Worm (Caenorhabditis elegans): Measurements from ENCODE around the gene Y71H2B.4.

The Y71H2B.4 gene

ce11 chrIII:2628690-2629089, 9.9 kb downstream of the Y71H2B.4 start, which contains the start of gene acbp-8:
acbp-8 (plus strand) TSS chrIII:2629013.
- TF ChIP-seq nhr-28 (tag; optimal IDR thresholded peaks at IDR 0.05): peak; percentile 3
- no peak for TF ChIP-seq hlh-11 (tag; optimal IDR thresholded peaks at IDR 0.05)

DNA sequence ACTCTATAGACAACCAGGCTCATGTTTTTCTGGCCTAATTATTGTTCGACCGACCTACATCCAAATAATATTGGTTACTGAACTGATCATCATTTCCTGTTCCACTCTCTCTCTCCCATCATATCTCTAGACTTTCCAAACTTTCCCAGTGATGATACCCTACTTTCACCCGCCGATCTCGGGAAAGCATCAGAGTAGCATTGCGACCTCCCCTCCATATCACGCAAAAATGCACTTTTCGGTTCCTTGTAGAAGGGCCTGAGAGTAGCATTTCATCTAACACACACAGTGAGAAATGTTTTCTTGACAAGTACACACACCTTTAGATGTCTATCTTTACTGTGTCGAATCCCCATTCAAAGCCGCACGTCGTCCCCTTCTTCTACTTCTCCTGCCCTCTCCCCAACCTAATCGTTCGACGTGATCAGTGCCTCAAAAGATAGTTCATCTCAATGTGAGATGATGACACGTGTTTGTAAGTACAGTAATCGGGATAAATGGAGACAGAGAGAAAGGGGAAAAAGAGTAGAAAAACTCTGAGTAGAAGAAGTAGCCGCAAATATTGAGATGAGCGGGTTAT, 14.1 kb downstream of the Y71H2B.4 start:
- TF ChIP-seq aly-2 (tag; optimal IDR thresholded peaks at IDR 0.05): no peak
- TF ChIP-seq lsy-2 (tag; optimal IDR thresholded peaks at IDR 0.05): peak in 1 of 2 experiments; percentile 30
- TF ChIP-seq attf-4 (tag; optimal IDR thresholded peaks at IDR 0.05): no peak
- TF ChIP-seq unc-62 (GFP tag; optimal IDR thresholded peaks at IDR 0.05 in 1 of 2): peak in 1 of 2 experiments; percentile 9
- TF ChIP-seq unc-62 (tag; optimal IDR thresholded peaks at IDR 0.05): no peak
- peak; percentile 2 for TF ChIP-seq nhr-28 (tag; optimal IDR thresholded peaks at IDR 0.05)

- TF ChIP-seq pqm-1 (tag; optimal IDR thresholded peaks at IDR 0.05) (no peak), lin-15B (tag; optimal IDR thresholded peaks at IDR 0.05) (no peak), nhr-42 (GFP tag; IDR thresholded peaks at IDR 0.05) (no peak), nhr-76 (tag; optimal IDR thresholded peaks at IDR 0.05) (no peak), mxl-3 (GFP tag; optimal IDR thresholded peaks at IDR 0.05) (no peak), snpc-1.2 (GFP tag; IDR thresholded peaks at IDR 0.05) (no peak), zfp-3 (GFP tag; conservative IDR thresholded peaks at IDR 0.05) (no peak), hlh-30 (tag; optimal IDR thresholded peaks at IDR 0.05; ENCODE audit: insufficient read depth) (no peak), egl-27 (tag; optimal IDR thresholded peaks at IDR 0.05) (no peak), hif-1 (tag; optimal IDR thresholded peaks at IDR 0.05) (no peak), Y75B8A.6 (GFP tag; IDR thresholded peaks at IDR 0.05) (no peak), ceh-44 (GFP tag; IDR thresholded peaks at IDR 0.05) (no peak), nhr-11 (tag; optimal IDR thresholded peaks at IDR 0.05) (no peak), hlh-11 (tag; optimal IDR thresholded peaks at IDR 0.05) (no peak), unc-62 (GFP tag; optimal IDR thresholded peaks at IDR 0.05 in 1 of 2) (no peak), unc-62 (tag; optimal IDR thresholded peaks at IDR 0.05) (no peak), tra-1 (GFP tag; IDR thresholded peaks at IDR 0.05) (no peak)
These were observed 15.8 kb downstream of the Y71H2B.4 start for ce11 chrIII:2634577-2634976.

DNA sequence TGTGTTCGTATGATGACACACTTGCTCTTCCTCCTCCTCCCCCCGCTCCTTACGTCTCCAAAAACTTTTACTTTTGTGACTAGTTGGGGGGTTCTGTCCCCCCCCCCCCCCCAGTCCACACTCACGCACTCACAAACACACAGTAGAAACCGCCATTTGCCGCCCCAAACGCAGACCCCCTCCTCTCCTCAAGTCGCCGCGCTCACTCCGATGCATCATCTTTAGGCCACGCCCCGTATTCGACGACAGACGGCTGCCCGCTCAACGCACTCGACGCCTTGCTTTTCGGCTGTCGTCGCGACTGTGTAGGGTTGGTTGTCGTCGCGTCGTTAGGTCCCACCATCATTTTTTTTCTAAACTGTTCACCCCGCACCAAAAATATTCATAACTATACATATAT, 17.4 kb downstream of the Y71H2B.4 start, which contains the start of gene zmp-2:
Gene zmp-2, plus strand, starts transcription at position 247 of the 400 bp plus-strand sequence.
- TF ChIP-seq set-16 (GFP tag; IDR thresholded peaks at IDR 0.05) (peak; percentile 86), F10B5.3 (tag; optimal IDR thresholded peaks at IDR 0.05) (no peak), duxl-1 (tag; optimal IDR thresholded peaks at IDR 0.05; ENCODE audit: poor library complexity) (no peak), hlh-11 (tag; optimal IDR thresholded peaks at IDR 0.05) (peak; percentile 4), ceh-32 (tag; optimal IDR thresholded peaks at IDR 0.05; ENCODE audit: poor library complexity) (no peak), nhr-42 (GFP tag; IDR thresholded peaks at IDR 0.05) (no peak), nhr-76 (tag; optimal IDR thresholded peaks at IDR 0.05) (no peak), ctbp-1 (GFP tag; IDR thresholded peaks at IDR 0.05) (no peak), unc-39 (tag; optimal IDR thresholded peaks at IDR 0.05) (no peak)

ce11 chrIII:2641659-2642058, 22.9 kb downstream of the Y71H2B.4 start:
- no peak for TF ChIP-seq tag-97 (GFP tag; IDR thresholded peaks at IDR 0.05)
- peak in 1 of 2 experiments; percentile 72 for TF ChIP-seq unc-62 (GFP tag; optimal IDR thresholded peaks at IDR 0.05 in 1 of 2)
- TF ChIP-seq unc-62 (tag; optimal IDR thresholded peaks at IDR 0.05): no peak

- TF ChIP-seq hmg-1.1 (GFP tag; IDR thresholded peaks at IDR 0.05): no peak
- peak; percentile 66 for TF ChIP-seq hlh-11 (tag; optimal IDR thresholded peaks at IDR 0.05)
- TF ChIP-seq daf-16 (GFP tag; optimal IDR thresholded peaks at IDR 0.05): no peak
- TF ChIP-seq daf-16 (tag; optimal IDR thresholded peaks at IDR 0.05): peak; percentile 75
- peak; percentile 11 for TF ChIP-seq mes-2 (tag; optimal IDR thresholded peaks at IDR 0.05; ENCODE audit: poor library complexity, severe bottlenecking)
- TF ChIP-seq dmd-6 (GFP tag; IDR thresholded peaks at IDR 0.05): peak; percentile 40; the same call in 1 of the 2 replicates
- no peak for TF ChIP-seq zfp-2 (tag; optimal IDR thresholded peaks at IDR 0.05)
- TF ChIP-seq attf-4 (tag; optimal IDR thresholded peaks at IDR 0.05): no peak
- peak; percentile 82 for TF ChIP-seq pqm-1 (tag; optimal IDR thresholded peaks at IDR 0.05)
- TF ChIP-seq aha-1 (tag): peak; percentile 52
- TF ChIP-seq nhr-77 (tag; optimal IDR thresholded peaks at IDR 0.05): peak; percentile 28
- TF ChIP-seq mdl-1 (tag; optimal IDR thresholded peaks at IDR 0.05): peak in 1 of 2 experiments; percentile 19
- peak; percentile 56 for TF ChIP-seq mxl-3 (GFP tag; optimal IDR thresholded peaks at IDR 0.05)
- 0 out of 2 replicates have a peak, but pooled peaks have one; percentile 10 for TF ChIP-seq tra-1 (GFP tag; IDR thresholded peaks at IDR 0.05)
- peak; percentile 78 for TF ChIP-seq nhr-28 (tag; optimal IDR thresholded peaks at IDR 0.05)
These were observed 28.6 kb downstream of the Y71H2B.4 start for ce11 chrIII:2647194-2647925.

Data from whole organism, L4 larva.